Worm (Caenorhabditis elegans) whole organism, L1 larva: ENCODE data around the gene cpd-2.
"Not testable (repeated sequence)": the region's sequence is repeated elsewhere in the genome, so short reads cannot be mapped to it uniquely, and the experiment has no call there.

Experiments used
- C16A3.4 ChIP-seq: fragments of 150-350 bp; optimal IDR thresholded peaks from 2 replicates; lab custom pipeline; 2014; ENCODE audit warnings: missing biosample characterization, missing genetic modification characterization
- aly-2 ChIP-seq: fragments of 150-350 bp; optimal IDR thresholded peaks from 2 replicates; lab custom pipeline; 2014; ENCODE audit warnings: missing biosample characterization, missing genetic modification characterization
- ama-1 ChIP-seq: fragments of 150-350 bp; optimal IDR thresholded peaks from 2 replicates; lab custom pipeline; 2014
- blmp-1 ChIP-seq: fragments of 150-350 bp; optimal IDR thresholded peaks from 2 replicates; lab custom pipeline; 2014; ENCODE audit warnings: missing biosample characterization, missing genetic modification characterization
- ces-1 ChIP-seq: fragments of 150-350 bp; optimal IDR thresholded peaks from 2 replicates; lab custom pipeline; 2014; ENCODE audit warnings: missing biosample characterization, missing genetic modification reagents, missing genetic modification characterization
- dpl-1 ChIP-seq, 3 experiments: fragments of 150-350 bp in 2 of 3; sonication (generic microtip) in 1 of 3; optimal IDR thresholded peaks; 2 replicates each; lab custom pipeline; 2014 to 2017; ENCODE audit warnings: missing biosample characterization in 3 of 3, missing genetic modification characterization in 3 of 3, missing genetic modification reagents in 3 of 3
- dsc-1 ChIP-seq: sonication (generic microtip); optimal IDR thresholded peaks from 2 replicates; lab custom pipeline; 2016; ENCODE audit warnings: mild to moderate bottlenecking, missing genetic modification characterization, missing compliant biosample characterization
- efl-1 ChIP-seq, 4 experiments: fragments of 150-350 bp; optimal IDR thresholded peaks in 3 of 4; peaks in 1 of 4; 1 replicate in 1 of 4; 2 replicates in 3 of 4; lab custom pipeline; 2014; ENCODE audit warnings: missing biosample characterization in 2 of 4, missing genetic modification characterization in 2 of 4, missing genetic modification reagents in 2 of 4
- egl-13 ChIP-seq: sonication (generic microtip); optimal IDR thresholded peaks from 2 replicates; lab custom pipeline; 2016; ENCODE audit warnings: missing genotype, missing genetic modification reagents, missing genetic modification characterization, missing compliant biosample characterization
- ets-5 ChIP-seq: fragments of 200-800 bp; sonication (Bioruptor generic); IDR thresholded peaks from 2 replicates; pipeline ENCODE4 v1.3.6; 2022; ENCODE audit warnings: missing genetic modification characterization, missing compliant biosample characterization
- fos-1 ChIP-seq: fragments of 150-350 bp; optimal IDR thresholded peaks from 2 replicates; lab custom pipeline; 2014; ENCODE audit warnings: missing biosample characterization, missing genetic modification characterization
- jun-1 ChIP-seq: fragments of 150-350 bp; optimal IDR thresholded peaks from 2 replicates; lab custom pipeline; 2014; ENCODE audit warnings: missing biosample characterization, missing genetic modification reagents, missing genetic modification characterization
- lin-14 ChIP-seq: fragments of 200-800 bp; sonication (Bioruptor generic); optimal IDR thresholded peaks from 2 replicates; lab custom pipeline; 2018; ENCODE audit warnings: mild to moderate bottlenecking, missing genetic modification characterization, moderate library complexity, missing compliant biosample characterization
- lir-3 ChIP-seq: sonication (generic microtip); optimal IDR thresholded peaks from 2 replicates; lab custom pipeline; 2016; ENCODE audit warnings: mild to moderate bottlenecking, missing genetic modification characterization, moderate library complexity, missing compliant biosample characterization; ENCODE audit not compliant: poor library complexity
- lsy-2 ChIP-seq, 2 experiments: fragments of 150-350 bp; optimal IDR thresholded peaks; 2 replicates each; lab custom pipeline; 2014; ENCODE audit warnings: missing biosample characterization in 2 of 2, missing genetic modification characterization in 2 of 2
- mdl-1 ChIP-seq, 2 experiments: fragments of 150-350 bp; optimal IDR thresholded peaks; 2 replicates each; lab custom pipeline; 2014 to 2017; ENCODE audit warnings: missing biosample characterization in 2 of 2, missing genetic modification characterization in 2 of 2, inconsistent platforms in 1 of 2
- mep-1 ChIP-seq: fragments of 150-350 bp; optimal IDR thresholded peaks from 2 replicates; lab custom pipeline; 2014; ENCODE audit warnings: missing biosample characterization, missing genetic modification characterization
- nhr-71 ChIP-seq: sonication (generic microtip); optimal IDR thresholded peaks from 2 replicates; lab custom pipeline; 2016; ENCODE audit warnings: mild to moderate bottlenecking, missing genetic modification characterization, moderate library complexity, missing compliant biosample characterization
- nhr-77 ChIP-seq: fragments of 150-350 bp; optimal IDR thresholded peaks from 2 replicates; lab custom pipeline; 2014; ENCODE audit warnings: missing biosample characterization, missing genetic modification characterization
- nhr-85 ChIP-seq: sonication (generic microtip); peaks from one replicate; lab custom pipeline; 2016; ENCODE audit warnings: missing genetic modification characterization, inconsistent platforms, missing compliant biosample characterization
- pag-3 ChIP-seq: sonication (generic microtip); optimal IDR thresholded peaks from 2 replicates; lab custom pipeline; 2017; ENCODE audit warnings: missing genetic modification characterization, mild to moderate bottlenecking, missing compliant biosample characterization, antibody characterized with exemption, borderline replicate concordance; ENCODE audit not compliant: insufficient read depth
- pqm-1 ChIP-seq: sonication (generic microtip); optimal IDR thresholded peaks from 3 replicates; lab custom pipeline; 2017; ENCODE audit warnings: missing biosample characterization, missing genetic modification characterization
- sup-37 ChIP-seq: fragments of 200-800 bp; sonication (Bioruptor generic); optimal IDR thresholded peaks from 2 replicates; lab custom pipeline; 2018; ENCODE audit warnings: mild to moderate bottlenecking, missing genetic modification characterization, missing compliant biosample characterization
- swsn-7 ChIP-seq: sonication (generic microtip); optimal IDR thresholded peaks from 2 replicates; lab custom pipeline; 2016; ENCODE audit warnings: missing genetic modification characterization, missing compliant biosample characterization
- unc-86 ChIP-seq: sonication (generic microtip); optimal IDR thresholded peaks from 2 replicates; lab custom pipeline; 2016; ENCODE audit warnings: missing genetic modification characterization, missing compliant biosample characterization
- vab-15 ChIP-seq: sonication (generic microtip); optimal IDR thresholded peaks from 2 replicates; lab custom pipeline; 2017; ENCODE audit warnings: missing genotype, mild to moderate bottlenecking, missing genetic modification characterization, missing compliant biosample characterization
- zag-1 ChIP-seq: fragments of 150-350 bp; optimal IDR thresholded peaks from 2 replicates; lab custom pipeline; 2014; ENCODE audit warnings: missing biosample characterization, missing genetic modification characterization
- ztf-4 ChIP-seq: fragments of 150-350 bp; optimal IDR thresholded peaks from 2 replicates; lab custom pipeline; 2014; ENCODE audit warnings: missing biosample characterization, missing genetic modification characterization

The cpd-2 gene

DNA sequence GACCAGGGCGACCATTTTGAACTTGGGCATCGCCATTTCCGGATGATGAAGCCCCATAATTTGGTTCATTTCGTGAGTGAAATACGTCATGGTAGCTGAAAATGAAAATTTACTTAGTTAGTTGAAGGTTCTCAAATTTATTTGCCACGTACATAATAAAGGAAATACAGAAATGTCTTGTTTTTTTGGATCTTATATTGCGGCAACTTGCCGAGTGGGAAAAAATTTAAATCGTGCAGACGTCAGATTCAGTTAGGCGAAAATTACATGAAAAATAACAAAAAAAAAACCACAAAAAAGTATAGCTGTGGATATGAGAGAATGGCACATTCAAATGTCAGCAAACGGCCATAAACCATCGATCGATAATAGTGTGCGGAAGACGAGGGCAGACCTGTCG, 9.2 kb downstream of the cpd-2 start, which contains the start of gene T27A8.2:
T27A8.2 (minus strand) TSS at position 101 of the 400 bp plus-strand sequence.
- TF ChIP-seq mep-1 (tag; lab: Kevin White, UChicago) (no peak), egl-13 (tag; lab: Kevin White, UChicago) (no peak), nhr-85 (tag; lab: Kevin White, UChicago) (no peak), dsc-1 (tag; lab: Kevin White, UChicago) (no peak), lsy-2 (tag; optimal IDR thresholded peaks at IDR 0.05; lab: Kevin White, UChicago) (no peak), lin-14 (GFP tag; lab: Kevin White, UChicago) (no peak), vab-15 (tag; lab: Kevin White, UChicago) (no peak), nhr-71 (tag; lab: Kevin White, UChicago) (no peak), pag-3 (tag; lab: Kevin White, UChicago) (no peak), mdl-1 (tag; optimal IDR thresholded peaks at IDR 0.05; lab: Kevin White, UChicago) (no peak)

- not testable (repeated sequence) for TF ChIP-seq sup-37 (GFP tag; lab: Kevin White, UChicago); swsn-7 (tag; lab: Kevin White, UChicago); ztf-4
Observed at ce11 chrX:16062385-16062784, 12.7 kb downstream of the cpd-2 start, which contains the start of gene T27A8.3. TSS of gene T27A8.3 (plus strand) at chrX:16062685.

ce11 chrX:16067984-16068383, 18.3 kb downstream of the cpd-2 start:
- no peak for TF ChIP-seq efl-1 (optimal IDR thresholded peaks at IDR 0.05; lab: Kevin White, UChicago)
- TF ChIP-seq efl-1 (GFP tag; optimal IDR thresholded peaks at IDR 0.05 in 1 of 2; lab: Kevin White, UChicago), result peak in 1 of 2 experiments; percentile 9
- TF ChIP-seq fos-1 (tag; lab: Kevin White, UChicago), result no peak

DNA sequence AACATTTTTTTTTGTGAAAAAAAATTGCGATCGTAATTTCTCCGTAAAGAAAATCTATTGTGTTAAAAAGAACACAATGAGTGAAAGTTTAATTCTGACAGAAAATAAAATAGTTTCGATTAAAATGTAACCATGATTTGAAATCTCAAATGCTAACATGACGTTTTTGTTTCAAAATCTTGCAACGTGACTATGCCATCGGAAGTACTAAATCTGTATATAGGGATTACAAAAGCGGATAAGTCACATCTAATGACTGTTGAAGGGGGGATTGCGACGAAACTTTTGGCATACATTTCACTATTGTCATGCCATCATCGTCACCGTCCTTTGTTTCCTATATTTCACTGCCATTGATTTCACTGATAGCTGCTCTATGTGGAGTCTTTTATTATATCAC, 22.9 kb downstream of the cpd-2 start, which contains the start of gene col-187:
col-187 (plus strand) TSS at position 301 of the 400 bp plus-strand sequence.
- TF ChIP-seq C16A3.4 (no peak), lin-14 (GFP tag; lab: Kevin White, UChicago) (no peak), ces-1 (GFP tag; lab: Kevin White, UChicago) (no peak), pqm-1 (tag; lab: Kevin White, UChicago) (no peak), blmp-1 (tag; lab: Kevin White, UChicago) (no peak), fos-1 (tag; lab: Kevin White, UChicago) (no peak), dpl-1 (GFP tag; optimal IDR thresholded peaks at IDR 0.05; lab: Kevin White, UChicago) (no peak), mdl-1 (tag; optimal IDR thresholded peaks at IDR 0.05; lab: Kevin White, UChicago) (no peak), egl-13 (tag; lab: Kevin White, UChicago) (no peak), unc-86 (tag; lab: Kevin White, UChicago) (no peak), aly-2 (no peak), zag-1 (tag; lab: Kevin White, UChicago) (no peak)
- TF ChIP-seq, all 84 proteins: peak for 0

DNA sequence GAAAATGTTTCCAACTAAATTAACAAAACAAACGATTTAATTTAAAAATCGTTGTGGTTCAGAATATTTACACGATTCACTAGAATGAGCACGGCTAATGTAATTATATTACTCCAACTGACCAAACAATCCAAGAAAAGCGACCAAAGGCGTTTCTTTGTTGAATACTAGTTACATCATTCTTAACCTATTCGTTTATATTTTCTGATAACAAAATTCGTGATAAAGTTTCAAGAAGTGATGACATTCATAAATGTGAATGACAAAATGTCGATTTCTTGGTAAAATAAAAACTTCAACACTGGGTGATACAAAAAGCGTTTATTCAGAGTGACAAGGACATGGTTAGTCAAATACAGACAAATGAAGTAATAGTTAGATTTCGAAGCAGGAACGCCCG, 26.8 kb downstream of the cpd-2 start, which contains the start of gene C30F2.4:
C30F2.4 (minus strand) TSS at position 101 of the 400 bp plus-strand sequence.
- TF ChIP-seq efl-1 (optimal IDR thresholded peaks at IDR 0.05; lab: Kevin White, UChicago) (no peak), efl-1 (GFP tag; optimal IDR thresholded peaks at IDR 0.05 in 1 of 2; lab: Kevin White, UChicago) (peak in 1 of 2 experiments; percentile 65), jun-1 (tag; lab: Kevin White, UChicago) (no peak)

DNA sequence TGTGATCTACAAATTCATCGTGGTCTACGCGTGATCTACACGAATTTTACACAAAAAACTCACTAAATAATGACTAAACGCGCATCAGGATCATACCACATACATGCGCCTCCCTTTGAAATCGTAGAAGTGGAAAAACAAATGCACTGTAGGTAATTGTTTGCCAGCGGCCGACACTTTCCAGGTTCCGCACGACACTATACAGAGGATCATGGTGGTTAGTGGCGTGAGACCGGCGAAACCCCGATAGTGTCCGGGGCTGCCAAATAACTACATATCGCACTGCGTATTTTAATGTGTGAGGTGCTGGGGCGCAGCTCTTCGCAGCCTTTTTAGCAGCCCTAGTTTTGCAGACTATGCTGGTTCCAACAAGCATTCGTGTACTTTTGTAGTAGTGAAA, 29.0 kb downstream of the cpd-2 start:
- TF ChIP-seq efl-1 (optimal IDR thresholded peaks at IDR 0.05; lab: Kevin White, UChicago) (no peak), efl-1 (GFP tag; optimal IDR thresholded peaks at IDR 0.05 in 1 of 2; lab: Kevin White, UChicago) (peak in 1 of 2 experiments; percentile 0), ets-5 (no peak)

ce11 chrX:16082024-16082423, 32.4 kb downstream of the cpd-2 start, which contains the start of gene idpp-14:
TSS of gene idpp-14 (plus strand) at chrX:16082347.
- TF ChIP-seq mdl-1 (tag; optimal IDR thresholded peaks at IDR 0.05; lab: Kevin White, UChicago), result no peak
- TF ChIP-seq ztf-4, result no peak
- no peak for TF ChIP-seq lir-3 (tag; lab: Kevin White, UChicago)
- no peak for TF ChIP-seq ama-1 (lab: Kevin White, UChicago)
- peak; percentile 12 for TF ChIP-seq nhr-77 (tag; lab: Kevin White, UChicago)
